Worm (Caenorhabditis elegans) whole organism, young adult: ENCODE data around the gene math-14.

Experiments
- Y53G8AR.9 ChIP-seq: fragments of 200-800 bp; sonication (Bioruptor generic); conservative IDR thresholded peaks from 2 replicates; pipeline ENCODE4 v1.3.6; 2022; ENCODE audit warnings: missing genetic modification reagents, missing genetic modification characterization, missing compliant biosample characterization
- ZK185.1 ChIP-seq: sonication (generic microtip); optimal IDR thresholded peaks from 2 replicates; lab custom pipeline; 2016; ENCODE audit warnings: mild to moderate bottlenecking, missing genetic modification characterization, missing compliant biosample characterization; ENCODE audit not compliant: poor library complexity, severe bottlenecking
- attf-6 ChIP-seq: fragments of 200-800 bp; sonication (Bioruptor generic); IDR thresholded peaks from 2 replicates; pipeline ENCODE4 v1.3.6; 2022; ENCODE audit warnings: missing genetic modification reagents, missing genetic modification characterization, missing compliant biosample characterization
- ccch-3 ChIP-seq: fragments of 200-800 bp; sonication (Bioruptor generic); optimal IDR thresholded peaks from 2 replicates; lab custom pipeline; 2018; ENCODE audit warnings: mild to moderate bottlenecking, missing genetic modification characterization, missing compliant biosample characterization
- egrh-3 ChIP-seq: fragments of 200-800 bp; sonication (Bioruptor generic); IDR thresholded peaks from 2 replicates; pipeline ENCODE4 v1.3.6; 2022; ENCODE audit warnings: missing genetic modification reagents, missing genetic modification characterization, missing compliant biosample characterization
- hlh-26 ChIP-seq: fragments of 200-800 bp; sonication (Bioruptor generic); conservative IDR thresholded peaks from 2 replicates; pipeline ENCODE4 v1.3.6; 2022; ENCODE audit warnings: missing genetic modification reagents, missing genetic modification characterization, missing compliant biosample characterization
- let-607 ChIP-seq, 2 experiments: fragments of 200-800 bp in 1 of 2; sonication (Bioruptor generic) in 1 of 2; sonication (generic microtip) in 1 of 2; optimal IDR thresholded peaks; 2 replicates each; lab custom pipeline; 2016 to 2018; ENCODE audit warnings: mild to moderate bottlenecking in 2 of 2, missing compliant biosample characterization in 2 of 2, missing genetic modification characterization in 2 of 2, moderate library complexity in 2 of 2, missing genotype in 1 of 2
- lsy-27 ChIP-seq: sonication (generic microtip); optimal IDR thresholded peaks from 2 replicates; lab custom pipeline; 2017; ENCODE audit warnings: missing genetic modification characterization, mild to moderate bottlenecking, missing compliant biosample characterization, antibody characterized with exemption, missing genotype, borderline replicate concordance; ENCODE audit not compliant: insufficient read depth
- nfya-1 ChIP-seq: sonication (generic microtip); optimal IDR thresholded peaks from 2 replicates; lab custom pipeline; 2017; ENCODE audit warnings: antibody characterized with exemption, missing compliant biosample characterization, missing genetic modification characterization, borderline replicate concordance; ENCODE audit not compliant: insufficient read depth
- snpc-1.1 ChIP-seq: sonication (generic microtip); optimal IDR thresholded peaks from 2 replicates; lab custom pipeline; 2017; ENCODE audit warnings: missing genetic modification characterization, mild to moderate bottlenecking, missing compliant biosample characterization, antibody characterized with exemption, moderate library complexity, missing genotype, missing genetic modification reagents; ENCODE audit not compliant: insufficient read depth
- unc-62 ChIP-seq: fragments of 150-350 bp; optimal IDR thresholded peaks from 2 replicates; lab custom pipeline; 2014; ENCODE audit warnings: missing biosample characterization, missing genetic modification reagents, missing genetic modification characterization

DNA sequence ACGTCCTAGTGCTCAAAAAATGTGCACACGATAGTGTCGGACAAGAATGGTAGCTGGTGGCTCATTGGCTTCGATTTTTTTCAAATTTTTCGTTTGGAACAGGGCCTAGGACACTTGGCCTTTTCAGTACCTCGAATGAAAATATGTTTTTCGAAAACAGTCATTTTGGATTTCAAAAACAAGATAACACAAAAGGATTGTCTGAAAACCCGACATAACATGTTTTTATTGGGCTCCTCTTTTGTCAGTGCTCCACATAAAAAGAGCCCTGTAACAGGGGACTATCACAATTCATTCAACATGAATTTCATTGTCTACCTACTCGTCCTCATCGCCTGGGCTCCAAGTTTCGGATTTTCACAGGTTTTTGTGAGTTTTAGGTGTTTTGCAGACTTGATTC, 4.9 kb upstream of the math-14 start, which contains the start of gene C16C4.17:
- TF ChIP-seq ZK185.1 (no peak), snpc-1.1 (tag; lab: Kevin White, UChicago) (no peak), ccch-3 (GFP tag; lab: Kevin White, UChicago) (no peak), attf-6 (GFP tag; lab: Robert Waterston, UW) (no peak), nfya-1 (tag; lab: Kevin White, UChicago) (no peak), let-607 (tag; optimal IDR thresholded peaks at IDR 0.05; lab: Kevin White, UChicago) (no peak), unc-62 (GFP tag; lab: Kevin White, UChicago) (no peak), lsy-27 (tag; lab: Kevin White, UChicago) (no peak), Y53G8AR.9 (GFP tag; lab: Robert Waterston, UW) (no peak), hlh-26 (GFP tag; lab: Robert Waterston, UW) (no peak), egrh-3 (no peak)
